Fruit fly (Drosophila melanogaster) whole organism: ENCODE measurements around the gene CG43658.

ENCODE experiments used
- CG8478 ChIP-seq: fragments of >200 bp; optimal IDR thresholded peaks from 2 replicates; lab custom pipeline; 2018; ENCODE audit warnings: inconsistent platforms
- psq ChIP-seq: fragments of >200 bp; optimal IDR thresholded peaks from 2 replicates; lab custom pipeline; 2017
- usp ChIP-seq: fragments of >200 bp; optimal IDR thresholded peaks from 2 replicates; lab custom pipeline; 2017; ENCODE audit warnings: missing biosample characterization, missing genetic modification characterization, mixed read lengths

DNA sequence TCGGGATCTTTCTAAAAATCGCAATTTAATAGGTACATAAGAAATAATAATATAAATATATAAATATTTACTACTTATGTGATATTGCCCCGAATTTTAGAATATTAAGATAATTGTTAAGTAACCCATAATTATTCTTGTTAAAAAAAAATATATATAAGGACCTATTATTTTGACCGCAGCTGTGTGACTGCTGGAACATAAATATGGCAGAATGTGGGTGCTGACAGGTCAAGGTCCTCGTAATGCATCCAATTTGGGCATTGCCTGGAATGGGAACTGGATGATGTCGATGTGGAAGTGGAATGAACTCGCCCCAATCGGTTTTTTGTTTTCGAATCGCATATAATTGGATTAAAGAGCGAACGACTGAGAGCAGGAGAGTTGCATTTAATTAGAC lies 16.4 kb upstream of the CG43658 start:
- TF ChIP-seq usp (GFP tag; lab: Kevin White, UChicago) (no peak), psq (lab: Kevin White, UChicago) (no peak), CG8478 (lab: Kevin White, UChicago) (no peak)
